Worm (Caenorhabditis elegans) whole organism, young adult: Measurements from ENCODE around the gene daf-36.

Source experiments
- B0019.2 ChIP-seq: fragments of 200-800 bp; sonication (Bioruptor generic); conservative IDR thresholded peaks from 2 replicates; pipeline ENCODE4 v1.3.6; 2022; ENCODE audit warnings: missing genetic modification reagents, missing genetic modification characterization, missing compliant biosample characterization
- D2030.7 ChIP-seq: fragments of 200-800 bp; sonication (Bioruptor generic); IDR thresholded peaks from 2 replicates; pipeline ENCODE4 v1.3.6; 2022; ENCODE audit warnings: missing genetic modification reagents, missing genetic modification characterization, missing compliant biosample characterization
- F57A8.1 ChIP-seq: fragments of 200-800 bp; sonication (Bioruptor generic); optimal IDR thresholded peaks from 2 replicates; lab custom pipeline; 2018; ENCODE audit warnings: mild to moderate bottlenecking, missing genetic modification characterization, moderate library complexity, missing compliant biosample characterization
- K12H6.12 ChIP-seq: fragments of 200-800 bp; sonication (Bioruptor generic); optimal IDR thresholded peaks from 2 replicates; lab custom pipeline; 2018; ENCODE audit warnings: mild to moderate bottlenecking, missing genetic modification characterization, missing compliant biosample characterization
- Y53G8AR.9 ChIP-seq: fragments of 200-800 bp; sonication (Bioruptor generic); conservative IDR thresholded peaks from 2 replicates; pipeline ENCODE4 v1.3.6; 2022; ENCODE audit warnings: missing genetic modification reagents, missing genetic modification characterization, missing compliant biosample characterization
- Y95B8A.8 ChIP-seq: fragments of 200-800 bp; sonication (Bioruptor generic); IDR thresholded peaks from 2 replicates; pipeline ENCODE4 v1.3.6; 2022; ENCODE audit warnings: missing genetic modification reagents, missing genetic modification characterization, missing compliant biosample characterization
- ZK185.1 ChIP-seq: sonication (generic microtip); optimal IDR thresholded peaks from 2 replicates; lab custom pipeline; 2016; ENCODE audit warnings: mild to moderate bottlenecking, missing genetic modification characterization, missing compliant biosample characterization; ENCODE audit not compliant: poor library complexity, severe bottlenecking
- ama-1 ChIP-seq, 3 experiments: fragments of 150-350 bp in 1 of 3; sonication (generic microtip) in 2 of 3; optimal IDR thresholded peaks; 2 replicates each; lab custom pipeline; 2014 to 2018; ENCODE audit warnings: missing biosample characterization in 2 of 3, missing genetic modification characterization in 2 of 3, missing genetic modification reagents in 2 of 3
- atf-7 ChIP-seq: sonication (generic microtip); optimal IDR thresholded peaks from 2 replicates; lab custom pipeline; 2017; ENCODE audit warnings: mild to moderate bottlenecking, missing genetic modification characterization, missing compliant biosample characterization
- attf-5 ChIP-seq: fragments of 200-800 bp; sonication (Bioruptor generic); optimal IDR thresholded peaks from 2 replicates; lab custom pipeline; 2018; ENCODE audit warnings: mild to moderate bottlenecking, missing genetic modification characterization, missing compliant biosample characterization
- attf-6 ChIP-seq: fragments of 200-800 bp; sonication (Bioruptor generic); IDR thresholded peaks from 2 replicates; pipeline ENCODE4 v1.3.6; 2022; ENCODE audit warnings: missing genetic modification reagents, missing genetic modification characterization, missing compliant biosample characterization
- ccch-3 ChIP-seq: fragments of 200-800 bp; sonication (Bioruptor generic); optimal IDR thresholded peaks from 2 replicates; lab custom pipeline; 2018; ENCODE audit warnings: mild to moderate bottlenecking, missing genetic modification characterization, missing compliant biosample characterization
- cebp-1 ChIP-seq, 2 experiments: fragments of 200-800 bp in 1 of 2; sonication (Bioruptor generic) in 1 of 2; sonication (generic microtip) in 1 of 2; IDR thresholded peaks in 1 of 2; optimal IDR thresholded peaks in 1 of 2; 2 replicates each; pipeline versions ENCODE4 v1.3.6 to Lab custom; 2017 to 2022; ENCODE audit warnings: missing compliant biosample characterization in 2 of 2, missing genetic modification characterization in 2 of 2, mild to moderate bottlenecking in 1 of 2, missing genetic modification reagents in 1 of 2, moderate library complexity in 1 of 2
- ceh-100 ChIP-seq: fragments of 200-800 bp; sonication (Bioruptor generic); IDR thresholded peaks from 2 replicates; pipeline ENCODE4 v1.3.6; 2022; ENCODE audit warnings: missing genetic modification reagents, missing genetic modification characterization, missing compliant biosample characterization
- ceh-79 ChIP-seq: sonication (generic microtip); optimal IDR thresholded peaks from 2 replicates; lab custom pipeline; 2017; ENCODE audit warnings: mild to moderate bottlenecking, missing genetic modification characterization, missing compliant biosample characterization
- ceh-91 ChIP-seq: fragments of 200-800 bp; sonication (Bioruptor generic); IDR thresholded peaks from 2 replicates; pipeline ENCODE4 v1.3.6; 2022; ENCODE audit warnings: missing genetic modification reagents, missing genetic modification characterization, missing compliant biosample characterization
- efl-1 ChIP-seq: fragments of 150-350 bp; optimal IDR thresholded peaks from 2 replicates; lab custom pipeline; 2014; ENCODE audit warnings: missing biosample characterization, missing genetic modification reagents, missing genetic modification characterization
- egl-18 ChIP-seq: fragments of 200-800 bp; sonication (Bioruptor generic); IDR thresholded peaks from 2 replicates; pipeline ENCODE4 v1.3.6; 2022; ENCODE audit warnings: missing genetic modification reagents, missing genetic modification characterization, missing compliant biosample characterization
- hmg-1.2 ChIP-seq: fragments of 200-800 bp; sonication (Bioruptor generic); IDR thresholded peaks from 2 replicates; pipeline ENCODE4 v1.3.6; 2022; ENCODE audit warnings: missing genetic modification reagents, missing genetic modification characterization, missing compliant biosample characterization
- hmg-20 ChIP-seq: fragments of 200-800 bp; sonication (Bioruptor generic); IDR thresholded peaks from 2 replicates; pipeline ENCODE4 v1.3.6; 2022; ENCODE audit warnings: missing genetic modification reagents, missing genetic modification characterization, missing compliant biosample characterization
- hsf-1 ChIP-seq: fragments of 200-800 bp; sonication (Bioruptor generic); IDR thresholded peaks from 2 replicates; pipeline ENCODE4 v1.3.6; 2022; ENCODE audit warnings: missing genetic modification reagents, missing genetic modification characterization, missing compliant biosample characterization
- let-526 ChIP-seq: fragments of 200-800 bp; sonication (Bioruptor generic); IDR thresholded peaks from 2 replicates; pipeline ENCODE4 v1.3.6; 2022; ENCODE audit warnings: missing genetic modification reagents, missing genetic modification characterization, missing compliant biosample characterization
- lin-54 ChIP-seq: fragments of 200-800 bp; sonication (Bioruptor generic); optimal IDR thresholded peaks from 2 replicates; lab custom pipeline; 2018; ENCODE audit warnings: mild to moderate bottlenecking, missing genetic modification characterization, missing compliant biosample characterization
- lsl-1 ChIP-seq: fragments of 200-800 bp; sonication (Bioruptor generic); optimal IDR thresholded peaks from 2 replicates; lab custom pipeline; 2018; ENCODE audit warnings: mild to moderate bottlenecking, missing genetic modification characterization, moderate library complexity, missing compliant biosample characterization
- madf-3 ChIP-seq: fragments of 200-800 bp; sonication (Bioruptor generic); IDR thresholded peaks from 2 replicates; pipeline ENCODE4 v1.3.6; 2022; ENCODE audit warnings: missing genetic modification reagents, missing genetic modification characterization, missing compliant biosample characterization
- madf-6 ChIP-seq: fragments of 200-800 bp; sonication (Bioruptor generic); IDR thresholded peaks from 2 replicates; pipeline ENCODE4 v1.3.6; 2022; ENCODE audit warnings: missing genetic modification reagents, missing genetic modification characterization, missing compliant biosample characterization
- madf-8 ChIP-seq: fragments of 200-800 bp; sonication (Bioruptor generic); conservative IDR thresholded peaks from 2 replicates; pipeline ENCODE4 v1.3.6; 2022; ENCODE audit warnings: missing genetic modification reagents, missing genetic modification characterization, missing compliant biosample characterization
- mcd-1 ChIP-seq: fragments of 200-800 bp; sonication (Bioruptor generic); IDR thresholded peaks from 2 replicates; pipeline ENCODE4 v1.3.6; 2022; ENCODE audit warnings: missing genetic modification reagents, missing genetic modification characterization, missing compliant biosample characterization
- mel-28 ChIP-seq: sonication (generic microtip); optimal IDR thresholded peaks from 2 replicates; lab custom pipeline; 2016; ENCODE audit warnings: borderline replicate concordance, mild to moderate bottlenecking, missing genetic modification characterization, missing compliant biosample characterization
- nfya-1 ChIP-seq: sonication (generic microtip); optimal IDR thresholded peaks from 2 replicates; lab custom pipeline; 2017; ENCODE audit warnings: antibody characterized with exemption, missing compliant biosample characterization, missing genetic modification characterization, borderline replicate concordance; ENCODE audit not compliant: insufficient read depth
- nhr-179 ChIP-seq: sonication (generic microtip); optimal IDR thresholded peaks from 2 replicates; lab custom pipeline; 2016; ENCODE audit warnings: mild to moderate bottlenecking, missing genetic modification characterization, missing compliant biosample characterization
- nhr-80 ChIP-seq: sonication (generic microtip); optimal IDR thresholded peaks from 2 replicates; lab custom pipeline; 2016; ENCODE audit warnings: missing genetic modification characterization, missing compliant biosample characterization
- nhr-90 ChIP-seq: sonication (generic microtip); optimal IDR thresholded peaks from 2 replicates; lab custom pipeline; 2016; ENCODE audit warnings: missing genotype, mild to moderate bottlenecking, missing genetic modification characterization, missing compliant biosample characterization
- pbrm-1 ChIP-seq: fragments of 200-800 bp; sonication (Bioruptor generic); IDR thresholded peaks from 2 replicates; pipeline ENCODE4 v1.3.6; 2022; ENCODE audit warnings: missing genetic modification reagents, missing genetic modification characterization, missing compliant biosample characterization
- pha-4 ChIP-seq: fragments of 150-350 bp; sonication (generic microtip); optimal IDR thresholded peaks from 2 replicates; lab custom pipeline; 2014; ENCODE audit warnings: missing biosample characterization, missing genetic modification reagents, missing genetic modification characterization
- tbx-9 ChIP-seq: sonication (generic microtip); optimal IDR thresholded peaks from 2 replicates; lab custom pipeline; 2016; ENCODE audit warnings: borderline replicate concordance, missing genetic modification characterization, inconsistent platforms, missing compliant biosample characterization
- unc-62 ChIP-seq: fragments of 150-350 bp; optimal IDR thresholded peaks from 2 replicates; lab custom pipeline; 2014; ENCODE audit warnings: missing biosample characterization, missing genetic modification reagents, missing genetic modification characterization
- xnd-1 ChIP-seq: sonication (generic microtip); optimal IDR thresholded peaks from 2 replicates; lab custom pipeline; 2016; ENCODE audit warnings: missing genotype, missing genetic modification reagents, missing genetic modification characterization, missing compliant biosample characterization
- zfh-2 ChIP-seq: fragments of 200-800 bp; sonication (Bioruptor generic); conservative IDR thresholded peaks from 2 replicates; pipeline ENCODE4 v1.3.6; 2022; ENCODE audit warnings: missing genetic modification reagents, missing genetic modification characterization, missing compliant biosample characterization

Gene daf-36

DNA sequence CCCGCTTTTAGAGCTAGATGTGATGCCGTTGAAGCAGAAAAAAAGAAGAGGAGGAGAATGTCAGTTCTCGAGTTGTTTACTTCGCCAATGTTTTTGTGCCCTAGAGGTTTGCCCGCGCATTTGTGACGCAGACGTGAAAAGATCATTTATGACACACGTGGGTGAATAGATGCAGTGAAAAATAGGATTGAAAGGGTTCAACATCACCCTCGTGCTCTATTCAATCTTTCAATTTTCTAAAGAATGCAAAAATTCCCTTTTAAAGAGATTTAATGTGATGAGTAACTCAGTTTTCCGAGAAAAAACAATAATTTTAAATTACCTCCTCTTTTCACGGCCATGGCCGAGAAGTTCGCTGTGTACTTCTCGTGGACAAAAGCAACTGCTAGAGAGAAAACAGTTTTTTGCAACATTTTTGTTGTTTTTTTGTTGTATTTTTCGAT is 21.0 kb upstream of the daf-36 start (continued):
- no peak for TF ChIP-seq ama-1 (optimal IDR thresholded peaks at IDR 0.05; lab: Kevin White, UChicago)
- no peak for TF ChIP-seq ama-1 (GFP tag; optimal IDR thresholded peaks at IDR 0.05; lab: Kevin White, UChicago)
- no peak for TF ChIP-seq ZK185.1
- TF ChIP-seq madf-6 (GFP tag; lab: Robert Waterston, UW) = peak; percentile 50
- peak; percentile 34 for TF ChIP-seq attf-5
- no peak for TF ChIP-seq Y95B8A.8 (GFP tag; lab: Robert Waterston, UW)
- TF ChIP-seq mel-28 = no peak
- TF ChIP-seq egl-18 = no peak
- TF ChIP-seq D2030.7 (GFP tag; lab: Robert Waterston, UW) = peak; percentile 37; the same call in 1 of the 2 replicates
- TF ChIP-seq ccch-3 = no peak
- no peak for TF ChIP-seq ceh-100
- TF ChIP-seq nhr-90 (tag; lab: Kevin White, UChicago) = no peak
- peak; percentile 59 for TF ChIP-seq lin-54 (GFP tag; lab: Kevin White, UChicago)
- peak; percentile 5 for TF ChIP-seq lsl-1
- no peak for TF ChIP-seq hmg-20 (GFP tag; lab: Robert Waterston, UW)
- TF ChIP-seq ceh-91 (GFP tag; lab: Robert Waterston, UW) = peak; percentile 46
- peak; percentile 61 for TF ChIP-seq efl-1 (GFP tag; lab: Kevin White, UChicago)
- TF ChIP-seq hmg-1.2 (GFP tag; lab: Robert Waterston, UW) = peak; percentile 24; the same call in 1 of the 2 replicates
- TF ChIP-seq ceh-79 (tag; lab: Kevin White, UChicago) = no peak
- TF ChIP-seq nfya-1 (tag; lab: Kevin White, UChicago) = no peak

DNA sequence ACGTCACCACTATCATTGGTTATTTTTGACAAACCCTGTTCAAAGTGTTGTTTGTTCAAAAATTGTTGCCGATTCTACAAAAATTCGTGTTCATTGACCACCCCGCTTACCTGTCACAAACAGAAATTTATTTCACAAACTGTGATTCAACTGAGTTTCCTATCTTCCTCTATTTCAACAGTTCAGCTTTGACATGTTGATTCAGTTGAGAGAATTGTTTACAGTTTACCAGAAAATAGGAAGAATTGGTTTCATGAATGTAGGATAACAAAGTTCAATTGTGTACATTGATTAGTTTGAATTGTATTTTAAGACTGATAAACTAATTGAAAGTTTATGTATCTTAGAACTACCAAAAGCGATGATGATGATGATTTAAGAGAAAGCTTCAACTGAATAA is 20.1 kb upstream of the daf-36 start:
- TF ChIP-seq unc-62 (GFP tag; lab: Kevin White, UChicago) (peak; percentile 91), cebp-1 (GFP tag; IDR thresholded peaks at IDR 0.05; lab: Robert Waterston, UW) (no peak), cebp-1 (tag; optimal IDR thresholded peaks at IDR 0.05; lab: Kevin White, UChicago) (peak; percentile 34), nhr-179 (tag; lab: Kevin White, UChicago) (no peak)

DNA sequence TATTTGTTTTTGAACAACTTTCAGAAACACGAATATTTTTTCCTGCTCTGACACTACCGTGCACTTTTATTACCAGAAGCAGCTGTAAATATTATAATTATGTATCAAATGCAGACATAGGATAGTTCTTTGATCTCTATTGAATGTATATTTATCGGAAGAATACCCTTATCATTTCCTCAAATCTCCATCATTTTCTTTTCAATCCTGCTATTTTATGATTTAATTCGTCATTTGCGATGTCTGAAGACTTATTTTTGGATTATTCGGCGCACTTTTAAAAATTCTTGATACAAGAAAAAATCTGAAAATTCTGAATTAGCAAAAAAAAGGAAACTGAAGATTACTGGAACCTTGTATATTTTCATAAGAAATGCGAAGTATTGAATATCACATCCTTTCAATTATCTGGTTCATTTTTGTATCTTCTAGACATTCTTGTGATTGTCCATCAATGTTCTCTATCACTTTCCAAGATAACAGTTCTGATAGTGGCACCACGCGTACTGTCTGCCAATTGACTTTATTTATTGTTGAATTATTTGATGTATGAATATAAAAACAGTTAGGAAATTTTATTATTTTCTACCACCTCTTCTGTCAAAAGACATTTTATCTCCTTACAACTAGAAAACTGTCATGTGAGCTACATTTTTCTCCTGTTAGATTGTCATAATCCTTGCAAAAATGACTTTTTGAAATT is 18.7 kb upstream of the daf-36 start:
- TF ChIP-seq attf-6 (GFP tag; lab: Robert Waterston, UW) (no peak), nhr-80 (tag; lab: Kevin White, UChicago) (peak; percentile 61), xnd-1 (tag; lab: Kevin White, UChicago) (no peak)

DNA sequence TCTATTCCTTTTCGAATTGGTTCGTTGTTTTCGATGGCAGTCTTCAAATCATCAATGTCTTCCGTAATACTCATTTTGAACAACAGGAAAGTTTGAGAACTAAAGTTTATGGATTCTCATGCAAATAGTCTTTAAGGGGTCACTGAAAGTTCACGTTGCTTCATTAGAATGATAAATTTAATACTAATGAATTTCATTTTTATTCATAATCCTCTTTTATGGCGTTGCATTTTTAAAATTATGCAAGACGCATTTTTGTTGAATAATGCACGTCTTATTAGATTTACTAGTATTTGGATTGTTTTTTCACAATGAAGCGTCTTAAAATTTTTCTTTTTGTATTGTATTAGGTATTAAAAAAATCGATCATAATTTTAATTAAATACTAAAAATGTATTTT is 17.6 kb upstream of the daf-36 start, which contains the start of gene C12D8.9:
C12D8.9 (minus strand) TSS at position 101 of the 400 bp plus-strand sequence.
- no peak for TF ChIP-seq F57A8.1
- no peak for TF ChIP-seq D2030.7 (GFP tag; lab: Robert Waterston, UW)
- TF ChIP-seq madf-3 (GFP tag; lab: Robert Waterston, UW) = no peak
- TF ChIP-seq attf-5 = no peak
- no peak for TF ChIP-seq mcd-1 (GFP tag; lab: Robert Waterston, UW)
- no peak for TF ChIP-seq tbx-9 (tag; lab: Kevin White, UChicago)
- no peak for TF ChIP-seq pha-4 (tag; lab: Kevin White, UChicago)
- no peak for TF ChIP-seq Y53G8AR.9 (GFP tag; lab: Robert Waterston, UW)
- TF ChIP-seq pbrm-1 = no peak
- TF ChIP-seq xnd-1 (tag; lab: Kevin White, UChicago) = no peak
- TF ChIP-seq atf-7 = no peak
- TF ChIP-seq let-526 (GFP tag; lab: Robert Waterston, UW) = no peak
- no peak for TF ChIP-seq hsf-1 (GFP tag; lab: Robert Waterston, UW)
- no peak for TF ChIP-seq zfh-2
- no peak for TF ChIP-seq B0019.2 (GFP tag; lab: Robert Waterston, UW)
- TF ChIP-seq Y95B8A.8 (GFP tag; lab: Robert Waterston, UW) = no peak
- TF ChIP-seq madf-8 = no peak
- TF ChIP-seq hmg-20 (GFP tag; lab: Robert Waterston, UW) = no peak
- no peak for TF ChIP-seq ccch-3
- TF ChIP-seq K12H6.12 = no peak
